Worm (Caenorhabditis elegans): ENCODE results near the gene K12H6.6.

The K12H6.6 gene

ce11 chrII:2816676-2817075, 14.4 kb downstream of the K12H6.6 start, which contains the start of gene set-13:
TSS of gene set-13 (plus strand) at chrII:2816976.
- TF ChIP-seq die-1 (tag; optimal IDR thresholded peaks at IDR 0.05) (no peak), hlh-12 (tag; optimal IDR thresholded peaks at IDR 0.05) (no peak), dox-1 (GFP tag; IDR thresholded peaks at IDR 0.05) (no peak), efl-1 (GFP tag; optimal IDR thresholded peaks at IDR 0.05) (no peak), F33H1.4 (GFP tag; IDR thresholded peaks at IDR 0.05) (no peak), snpc-1.3 (tag; optimal IDR thresholded peaks at IDR 0.05; ENCODE audit: insufficient read depth) (no peak), cebp-1 (GFP tag; IDR thresholded peaks at IDR 0.05) (no peak), cebp-1 (tag; optimal IDR thresholded peaks at IDR 0.05) (no peak), repo-1 (tag; optimal IDR thresholded peaks at IDR 0.05) (no peak), T26A5.8 (tag; optimal IDR thresholded peaks at IDR 0.05) (no peak), pha-4 (tag; optimal IDR thresholded peaks at IDR 0.05) (no peak), egl-18 (GFP tag; IDR thresholded peaks at IDR 0.05) (no peak), F37B4.10 (GFP tag; IDR thresholded peaks at IDR 0.05) (no peak), ceh-100 (GFP tag; IDR thresholded peaks at IDR 0.05) (no peak)

- TF ChIP-seq lin-35 (GFP tag; optimal IDR thresholded peaks at IDR 0.05): no peak
- TF ChIP-seq cebp-1 (GFP tag; IDR thresholded peaks at IDR 0.05): no peak
- TF ChIP-seq cebp-1 (tag; optimal IDR thresholded peaks at IDR 0.05): no peak
- no peak for TF ChIP-seq somi-1 (GFP tag; optimal IDR thresholded peaks at IDR 0.05)
- no peak for TF ChIP-seq dox-1 (GFP tag; IDR thresholded peaks at IDR 0.05)
- TF ChIP-seq snpc-3.4 (tag; optimal IDR thresholded peaks at IDR 0.05): no peak
- no peak for TF ChIP-seq tbp1 (GFP tag; optimal IDR thresholded peaks at IDR 0.05)
- TF ChIP-seq sptf-2 (GFP tag; optimal IDR thresholded peaks at IDR 0.05): no peak
- TF ChIP-seq mcd-1 (GFP tag; IDR thresholded peaks at IDR 0.05): no peak
- no peak for TF ChIP-seq F33H1.4 (GFP tag; IDR thresholded peaks at IDR 0.05)
- TF ChIP-seq let-607 (tag; optimal IDR thresholded peaks at IDR 0.05): no peak
- TF ChIP-seq T07F8.4 (tag; optimal IDR thresholded peaks at IDR 0.05): no peak
- TF ChIP-seq egrh-3 (GFP tag; IDR thresholded peaks at IDR 0.05): no peak
- TF ChIP-seq ztf-26 (tag; optimal IDR thresholded peaks at IDR 0.05): no peak
- no peak for TF ChIP-seq aptf-2 (GFP tag; conservative IDR thresholded peaks at IDR 0.05)
- no peak for TF ChIP-seq C17E4.6 (GFP tag; IDR thresholded peaks at IDR 0.05)
- no peak for TF ChIP-seq F23B12.7 (tag; optimal IDR thresholded peaks at IDR 0.05; ENCODE audit: insufficient read depth)
- no peak for TF ChIP-seq ztf-28 (GFP tag; IDR thresholded peaks at IDR 0.05)
- TF ChIP-seq zfh-2 (GFP tag; conservative IDR thresholded peaks at IDR 0.05): no peak
- no peak for TF ChIP-seq pbrm-1 (GFP tag; IDR thresholded peaks at IDR 0.05)
Measured at ce11 chrII:2815444-2815843, 15.6 kb downstream of the K12H6.6 start, which contains the start of gene K12H6.2. TSS of gene K12H6.2 (minus strand) at chrII:2815544.

ce11 chrII:2815017-2815416, 16.0 kb downstream of the K12H6.6 start:
- TF ChIP-seq gei-17 (GFP tag; optimal IDR thresholded peaks at IDR 0.05) (no peak), lsl-1 (GFP tag; optimal IDR thresholded peaks at IDR 0.05) (peak; percentile 94), ceh-40 (GFP tag; IDR thresholded peaks at IDR 0.05) (no peak), die-1 (tag; optimal IDR thresholded peaks at IDR 0.05) (no peak), dpl-1 (GFP tag; optimal IDR thresholded peaks at IDR 0.05) (no peak), akir-1 (GFP tag; optimal IDR thresholded peaks at IDR 0.05) (no peak), mcd-1 (GFP tag; IDR thresholded peaks at IDR 0.05) (0 out of 2 replicates have a peak, but pooled peaks have one; percentile 14), T26A5.8 (tag; optimal IDR thresholded peaks at IDR 0.05) (no peak), hmg-20 (GFP tag; IDR thresholded peaks at IDR 0.05) (no peak), snpc-1.3 (tag; optimal IDR thresholded peaks at IDR 0.05; ENCODE audit: insufficient read depth) (peak; percentile 28), B0019.2 (GFP tag; conservative IDR thresholded peaks at IDR 0.05) (no peak), madf-8 (GFP tag; conservative IDR thresholded peaks at IDR 0.05) (peak; percentile 48; the same call in 1 of the 2 replicates), madf-6 (GFP tag; IDR thresholded peaks at IDR 0.05) (peak; percentile 86), tlf-1 (GFP tag; optimal IDR thresholded peaks at IDR 0.05) (no peak), xnd-1 (tag; optimal IDR thresholded peaks at IDR 0.05) (peak; percentile 85), hlh-12 (tag; optimal IDR thresholded peaks at IDR 0.05) (no peak), F10E7.11 (tag; optimal IDR thresholded peaks at IDR 0.05) (no peak), efl-1 (GFP tag; optimal IDR thresholded peaks at IDR 0.05) (peak; percentile 12), Y95B8A.8 (GFP tag; IDR thresholded peaks at IDR 0.05) (no peak), F39B2.1 (GFP tag; IDR thresholded peaks at IDR 0.05) (no peak), attf-3 (GFP tag; conservative IDR thresholded peaks at IDR 0.05) (no peak)

Measured in whole organism, young adult.